Worm (Caenorhabditis elegans) whole organism, young adult: Measurements from ENCODE around the gene vps-29.
A peak's percentile ranks its signal among the peaks of the same experiment; 100 is the strongest.

Source experiments
- B0261.1 ChIP-seq: sonication (generic microtip); optimal IDR thresholded peaks from 2 replicates; lab custom pipeline; 2016; ENCODE audit warnings: mild to moderate bottlenecking, missing genetic modification characterization, moderate library complexity, missing compliant biosample characterization
- F52B5.7 ChIP-seq: sonication (generic microtip); optimal IDR thresholded peaks from 2 replicates; lab custom pipeline; 2016; ENCODE audit warnings: mild to moderate bottlenecking, missing genetic modification characterization, missing compliant biosample characterization
- T26A5.8 ChIP-seq: sonication (generic microtip); optimal IDR thresholded peaks from 2 replicates; lab custom pipeline; 2016; ENCODE audit warnings: missing genetic modification characterization, missing compliant biosample characterization
- Y53F4B.3 ChIP-seq: fragments of 200-800 bp; sonication (Bioruptor generic); IDR thresholded peaks from 2 replicates; pipeline ENCODE4 v1.3.6; 2022; ENCODE audit warnings: missing genetic modification reagents, missing genetic modification characterization, missing compliant biosample characterization
- Y53G8AR.9 ChIP-seq: fragments of 200-800 bp; sonication (Bioruptor generic); conservative IDR thresholded peaks from 2 replicates; pipeline ENCODE4 v1.3.6; 2022; ENCODE audit warnings: missing genetic modification reagents, missing genetic modification characterization, missing compliant biosample characterization
- Y79H2A.3 ChIP-seq: fragments of 200-800 bp; sonication (Bioruptor generic); conservative IDR thresholded peaks from 2 replicates; pipeline ENCODE4 v1.3.6; 2022; ENCODE audit warnings: missing genetic modification reagents, missing genetic modification characterization, missing compliant biosample characterization
- Y95B8A.8 ChIP-seq: fragments of 200-800 bp; sonication (Bioruptor generic); IDR thresholded peaks from 2 replicates; pipeline ENCODE4 v1.3.6; 2022; ENCODE audit warnings: missing genetic modification reagents, missing genetic modification characterization, missing compliant biosample characterization
- ZK185.1 ChIP-seq: sonication (generic microtip); optimal IDR thresholded peaks from 2 replicates; lab custom pipeline; 2016; ENCODE audit warnings: mild to moderate bottlenecking, missing genetic modification characterization, missing compliant biosample characterization; ENCODE audit not compliant: poor library complexity, severe bottlenecking
- attf-3 ChIP-seq: fragments of 200-800 bp; sonication (Bioruptor generic); conservative IDR thresholded peaks from 2 replicates; pipeline ENCODE4 v1.3.6; 2022; ENCODE audit warnings: missing genetic modification reagents, missing genetic modification characterization, missing compliant biosample characterization
- attf-6 ChIP-seq: fragments of 200-800 bp; sonication (Bioruptor generic); IDR thresholded peaks from 2 replicates; pipeline ENCODE4 v1.3.6; 2022; ENCODE audit warnings: missing genetic modification reagents, missing genetic modification characterization, missing compliant biosample characterization
- bed-2 ChIP-seq: fragments of 200-800 bp; sonication (Bioruptor generic); IDR thresholded peaks from 2 replicates; pipeline ENCODE4 v1.3.6; 2022; ENCODE audit warnings: missing genetic modification reagents, missing genetic modification characterization, missing compliant biosample characterization
- cebp-1 ChIP-seq, 2 experiments: fragments of 200-800 bp in 1 of 2; sonication (Bioruptor generic) in 1 of 2; sonication (generic microtip) in 1 of 2; IDR thresholded peaks in 1 of 2; optimal IDR thresholded peaks in 1 of 2; 2 replicates each; pipeline versions ENCODE4 v1.3.6 to Lab custom; 2017 to 2022; ENCODE audit warnings: missing compliant biosample characterization in 2 of 2, missing genetic modification characterization in 2 of 2, mild to moderate bottlenecking in 1 of 2, missing genetic modification reagents in 1 of 2, moderate library complexity in 1 of 2
- ceh-27 ChIP-seq: fragments of 200-800 bp; sonication (Bioruptor generic); optimal IDR thresholded peaks from 2 replicates; lab custom pipeline; 2018; ENCODE audit warnings: mild to moderate bottlenecking, missing genetic modification characterization, moderate library complexity, missing compliant biosample characterization
- ceh-40 ChIP-seq: fragments of 200-800 bp; sonication (Bioruptor generic); IDR thresholded peaks from 2 replicates; pipeline ENCODE4 v1.3.6; 2022; ENCODE audit warnings: missing genetic modification characterization, missing compliant biosample characterization
- chd-7 ChIP-seq: sonication (generic microtip); optimal IDR thresholded peaks from 2 replicates; lab custom pipeline; 2016; ENCODE audit warnings: mild to moderate bottlenecking, missing genetic modification characterization, moderate library complexity, missing compliant biosample characterization
- dox-1 ChIP-seq: fragments of 200-800 bp; sonication (Bioruptor generic); IDR thresholded peaks from 2 replicates; pipeline ENCODE4 v1.3.6; 2022; ENCODE audit warnings: missing genetic modification reagents, missing genetic modification characterization, missing compliant biosample characterization
- dpl-1 ChIP-seq: fragments of 150-350 bp; optimal IDR thresholded peaks from 2 replicates; lab custom pipeline; 2014; ENCODE audit warnings: missing biosample characterization, missing genetic modification reagents, missing genetic modification characterization
- efl-1 ChIP-seq: fragments of 150-350 bp; optimal IDR thresholded peaks from 2 replicates; lab custom pipeline; 2014; ENCODE audit warnings: missing biosample characterization, missing genetic modification reagents, missing genetic modification characterization
- egl-18 ChIP-seq: fragments of 200-800 bp; sonication (Bioruptor generic); IDR thresholded peaks from 2 replicates; pipeline ENCODE4 v1.3.6; 2022; ENCODE audit warnings: missing genetic modification reagents, missing genetic modification characterization, missing compliant biosample characterization
- egrh-3 ChIP-seq: fragments of 200-800 bp; sonication (Bioruptor generic); IDR thresholded peaks from 2 replicates; pipeline ENCODE4 v1.3.6; 2022; ENCODE audit warnings: missing genetic modification reagents, missing genetic modification characterization, missing compliant biosample characterization
- ekl-4 ChIP-seq: fragments of 200-800 bp; sonication (Bioruptor generic); IDR thresholded peaks from 2 replicates; pipeline ENCODE4 v1.3.6; 2022; ENCODE audit warnings: missing genetic modification reagents, missing genetic modification characterization, missing compliant biosample characterization
- hmg-1.2 ChIP-seq: fragments of 200-800 bp; sonication (Bioruptor generic); IDR thresholded peaks from 2 replicates; pipeline ENCODE4 v1.3.6; 2022; ENCODE audit warnings: missing genetic modification reagents, missing genetic modification characterization, missing compliant biosample characterization
- hmg-20 ChIP-seq: fragments of 200-800 bp; sonication (Bioruptor generic); IDR thresholded peaks from 2 replicates; pipeline ENCODE4 v1.3.6; 2022; ENCODE audit warnings: missing genetic modification reagents, missing genetic modification characterization, missing compliant biosample characterization
- lin-26 ChIP-seq: fragments of 200-800 bp; sonication (Bioruptor generic); IDR thresholded peaks from 2 replicates; pipeline ENCODE4 v1.3.6; 2022; ENCODE audit warnings: missing genetic modification reagents, missing genetic modification characterization, missing compliant biosample characterization
- lin-35 ChIP-seq, 3 experiments: fragments of 150-350 bp in 2 of 3; sonication (generic microtip) in 1 of 3; optimal IDR thresholded peaks; 2 replicates each; lab custom pipeline; 2014 to 2018; ENCODE audit warnings: missing biosample characterization in 3 of 3, missing genetic modification characterization in 3 of 3, missing genetic modification reagents in 3 of 3
- lin-40 ChIP-seq: sonication (generic microtip); optimal IDR thresholded peaks from 2 replicates; lab custom pipeline; 2016; ENCODE audit warnings: missing genetic modification characterization, mild to moderate bottlenecking, missing compliant biosample characterization, missing genotype, missing genetic modification reagents
- madf-3 ChIP-seq: fragments of 200-800 bp; sonication (Bioruptor generic); IDR thresholded peaks from 2 replicates; pipeline ENCODE4 v1.3.6; 2022; ENCODE audit warnings: missing genetic modification reagents, missing genetic modification characterization, missing compliant biosample characterization
- madf-6 ChIP-seq: fragments of 200-800 bp; sonication (Bioruptor generic); IDR thresholded peaks from 2 replicates; pipeline ENCODE4 v1.3.6; 2022; ENCODE audit warnings: missing genetic modification reagents, missing genetic modification characterization, missing compliant biosample characterization
- nfya-1 ChIP-seq: sonication (generic microtip); optimal IDR thresholded peaks from 2 replicates; lab custom pipeline; 2017; ENCODE audit warnings: antibody characterized with exemption, missing compliant biosample characterization, missing genetic modification characterization, borderline replicate concordance; ENCODE audit not compliant: insufficient read depth
- nfyb-1 ChIP-seq: fragments of 200-800 bp; sonication (Bioruptor generic); IDR thresholded peaks from 2 replicates; pipeline ENCODE4 v1.3.6; 2022; ENCODE audit warnings: missing genetic modification reagents, missing genetic modification characterization, missing compliant biosample characterization
- nhr-120 ChIP-seq: fragments of 200-800 bp; sonication (Bioruptor generic); IDR thresholded peaks from 2 replicates; pipeline ENCODE4 v1.3.6; 2022; ENCODE audit warnings: missing genetic modification characterization, missing compliant biosample characterization
- nhr-27 ChIP-seq: fragments of 200-800 bp; sonication (Bioruptor generic); optimal IDR thresholded peaks from 2 replicates; lab custom pipeline; 2018; ENCODE audit warnings: mild to moderate bottlenecking, missing genetic modification characterization, moderate library complexity, missing compliant biosample characterization
- rec-8 ChIP-seq, 2 experiments: sonication (generic microtip); optimal IDR thresholded peaks; 2 replicates each; lab custom pipeline; 2016; ENCODE audit warnings: mild to moderate bottlenecking in 2 of 2, missing genetic modification characterization in 2 of 2, missing genetic modification reagents in 2 of 2, missing genotype in 2 of 2, missing biosample characterization in 1 of 2, missing compliant biosample characterization in 1 of 2, moderate library complexity in 1 of 2
- rpc-1 ChIP-seq, 2 experiments: fragments of 150-350 bp in 1 of 2; sonication (generic microtip) in 1 of 2; optimal IDR thresholded peaks; 2 replicates each; lab custom pipeline; 2014 to 2018; ENCODE audit warnings: missing biosample characterization in 1 of 2, missing genetic modification characterization in 1 of 2, missing genetic modification reagents in 1 of 2, missing genotype in 1 of 2
- snpc-1.1 ChIP-seq: sonication (generic microtip); optimal IDR thresholded peaks from 2 replicates; lab custom pipeline; 2017; ENCODE audit warnings: missing genetic modification characterization, mild to moderate bottlenecking, missing compliant biosample characterization, antibody characterized with exemption, moderate library complexity, missing genotype, missing genetic modification reagents; ENCODE audit not compliant: insufficient read depth
- snpc-1.3 ChIP-seq: sonication (generic microtip); optimal IDR thresholded peaks from 2 replicates; lab custom pipeline; 2017; ENCODE audit warnings: missing genetic modification characterization, mild to moderate bottlenecking, missing compliant biosample characterization, antibody characterized with exemption, moderate library complexity, missing genotype, missing genetic modification reagents; ENCODE audit not compliant: insufficient read depth
- snpc-3.4 ChIP-seq: sonication (generic microtip); optimal IDR thresholded peaks from 2 replicates; lab custom pipeline; 2017; ENCODE audit warnings: missing genetic modification characterization, mild to moderate bottlenecking, missing compliant biosample characterization, antibody characterized with exemption, moderate library complexity, missing genotype, missing genetic modification reagents
- somi-1 ChIP-seq: fragments of 200-800 bp; sonication (Bioruptor generic); optimal IDR thresholded peaks from 2 replicates; lab custom pipeline; 2018; ENCODE audit warnings: mild to moderate bottlenecking, missing genetic modification characterization, missing compliant biosample characterization
- zfh-2 ChIP-seq: fragments of 200-800 bp; sonication (Bioruptor generic); conservative IDR thresholded peaks from 2 replicates; pipeline ENCODE4 v1.3.6; 2022; ENCODE audit warnings: missing genetic modification reagents, missing genetic modification characterization, missing compliant biosample characterization
- zim-3 ChIP-seq: sonication (generic microtip); optimal IDR thresholded peaks from 2 replicates; lab custom pipeline; 2017; ENCODE audit warnings: mild to moderate bottlenecking, missing genetic modification characterization, moderate library complexity, missing compliant biosample characterization
- ztf-22 ChIP-seq: fragments of 200-800 bp; sonication (Bioruptor generic); optimal IDR thresholded peaks from 2 replicates; lab custom pipeline; 2018; ENCODE audit warnings: mild to moderate bottlenecking, missing genetic modification characterization, moderate library complexity, missing compliant biosample characterization
- ztf-25 ChIP-seq: fragments of 200-800 bp; sonication (Bioruptor generic); IDR thresholded peaks from 2 replicates; pipeline ENCODE4 v1.3.6; 2022; ENCODE audit warnings: missing genetic modification reagents, missing genetic modification characterization, missing compliant biosample characterization
- ztf-6 ChIP-seq: fragments of 200-800 bp; sonication (Bioruptor generic); IDR thresholded peaks from 2 replicates; pipeline ENCODE4 v1.3.6; 2022; ENCODE audit warnings: missing genetic modification reagents, missing genetic modification characterization, missing compliant biosample characterization

Gene vps-29

DNA sequence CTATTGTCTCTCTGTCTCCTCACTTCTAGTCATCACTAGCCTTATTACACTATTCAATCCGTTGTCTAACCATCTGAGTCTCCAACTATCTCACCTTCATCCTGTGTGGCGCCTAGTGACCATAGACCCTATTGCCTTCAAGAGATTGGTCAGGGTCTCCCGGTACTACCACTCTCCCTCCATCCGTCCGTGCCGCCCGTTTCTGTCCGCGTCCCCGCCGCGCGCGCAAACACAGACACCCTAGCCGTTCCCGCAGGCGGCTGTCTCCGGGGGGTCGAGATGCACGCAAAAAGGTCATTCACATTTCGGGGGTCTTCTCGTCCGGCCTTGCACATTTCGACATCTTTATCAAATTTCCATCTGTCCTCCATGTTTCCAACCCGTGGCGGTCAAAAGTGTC lies 18.3 kb downstream of the vps-29 start:
- TF ChIP-seq bed-2 (GFP tag; lab: Robert Waterston, UW) = 0 out of 2 replicates have a peak, but pooled peaks have one; percentile 68
- TF ChIP-seq cebp-1 (GFP tag; IDR thresholded peaks at IDR 0.05; lab: Robert Waterston, UW) = no peak
- peak; percentile 29 for TF ChIP-seq cebp-1 (tag; optimal IDR thresholded peaks at IDR 0.05; lab: Kevin White, UChicago)
- peak; percentile 66; the same call in 1 of the 2 replicates for TF ChIP-seq nfyb-1 (GFP tag; lab: Robert Waterston, UW)
- no peak for TF ChIP-seq ztf-22 (GFP tag; lab: Kevin White, UChicago)
- TF ChIP-seq egrh-3 (GFP tag; lab: Robert Waterston, UW) = peak; percentile 88
- peak; percentile 35 for TF ChIP-seq efl-1
- TF ChIP-seq egl-18 = no peak
- peak; percentile 13; the same call in 1 of the 2 replicates for TF ChIP-seq dox-1
- TF ChIP-seq madf-3 (GFP tag; lab: Robert Waterston, UW) = 0 out of 2 replicates have a peak, but pooled peaks have one; percentile 51
- peak; percentile 31; the same call in 1 of the 2 replicates for TF ChIP-seq hmg-1.2 (GFP tag; lab: Robert Waterston, UW)
- peak; percentile 23 for TF ChIP-seq chd-7
- TF ChIP-seq rec-8 (tag; optimal IDR thresholded peaks at IDR 0.05; lab: Kevin White, UChicago) = no peak
- no peak for TF ChIP-seq lin-35 (GFP tag; optimal IDR thresholded peaks at IDR 0.05; lab: Kevin White, UChicago)
- TF ChIP-seq nhr-120 (GFP tag; lab: Robert Waterston, UW) = 0 out of 2 replicates have a peak, but pooled peaks have one; percentile 57
- 0 out of 2 replicates have a peak, but pooled peaks have one; percentile 64 for TF ChIP-seq ekl-4
- peak; percentile 96 for TF ChIP-seq zfh-2 (GFP tag; lab: Robert Waterston, UW)
- no peak for TF ChIP-seq F52B5.7 (tag; lab: Kevin White, UChicago)
- 0 out of 2 replicates have a peak, but pooled peaks have one; percentile 24 for TF ChIP-seq lin-26 (GFP tag; lab: Robert Waterston, UW)
- no peak for TF ChIP-seq rpc-1 (optimal IDR thresholded peaks at IDR 0.05; lab: Kevin White, UChicago)
- no peak for TF ChIP-seq rpc-1 (tag; optimal IDR thresholded peaks at IDR 0.05; lab: Kevin White, UChicago)
- TF ChIP-seq madf-6 = peak; percentile 52; the same call in 1 of the 2 replicates

DNA sequence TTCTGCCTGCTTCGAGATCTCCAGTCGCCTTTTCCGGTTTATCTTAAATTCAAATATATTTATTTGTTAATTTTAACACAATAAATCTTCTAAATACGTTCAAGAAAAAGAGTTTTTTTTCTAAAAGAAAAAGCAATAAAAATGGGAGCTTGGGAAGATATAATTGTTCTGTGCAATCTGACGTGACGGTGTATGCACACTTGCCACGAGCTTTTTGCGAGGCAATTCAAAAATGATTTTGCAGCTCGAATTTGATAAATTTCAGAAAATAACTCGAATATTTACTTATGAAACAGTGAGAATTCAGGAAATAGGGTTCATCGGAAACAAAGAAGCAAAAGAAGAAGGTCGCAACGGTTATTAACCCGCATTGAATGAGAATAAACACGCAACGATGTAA lies 19.8 kb downstream of the vps-29 start:
- TF ChIP-seq snpc-1.1 (tag; lab: Kevin White, UChicago) (no peak), nhr-27 (no peak), rpc-1 (optimal IDR thresholded peaks at IDR 0.05; lab: Kevin White, UChicago) (no peak), rpc-1 (tag; optimal IDR thresholded peaks at IDR 0.05; lab: Kevin White, UChicago) (no peak), zim-3 (tag; lab: Kevin White, UChicago) (no peak), ceh-40 (GFP tag; lab: Robert Waterston, UW) (no peak), Y53F4B.3 (no peak), B0261.1 (no peak), hmg-1.2 (GFP tag; lab: Robert Waterston, UW) (peak; percentile 12; the same call in 1 of the 2 replicates), lin-35 (GFP tag; optimal IDR thresholded peaks at IDR 0.05; lab: Kevin White, UChicago) (peak in 1 of 3 experiments; percentile 54), dpl-1 (peak; percentile 57), hmg-20 (GFP tag; lab: Robert Waterston, UW) (no peak), ztf-6 (GFP tag; lab: Robert Waterston, UW) (no peak), snpc-3.4 (tag; lab: Kevin White, UChicago) (no peak), cebp-1 (GFP tag; IDR thresholded peaks at IDR 0.05; lab: Robert Waterston, UW) (no peak), cebp-1 (tag; optimal IDR thresholded peaks at IDR 0.05; lab: Kevin White, UChicago) (no peak), lin-40 (tag; lab: Kevin White, UChicago) (no peak), lin-26 (GFP tag; lab: Robert Waterston, UW) (no peak), ZK185.1 (tag; lab: Kevin White, UChicago) (no peak), ztf-25 (GFP tag; lab: Robert Waterston, UW) (no peak), Y95B8A.8 (GFP tag; lab: Robert Waterston, UW) (no peak), Y79H2A.3 (GFP tag; lab: Robert Waterston, UW) (no peak), nfya-1 (no peak), somi-1 (GFP tag; lab: Kevin White, UChicago) (no peak), snpc-1.3 (tag; lab: Kevin White, UChicago) (no peak), attf-6 (GFP tag; lab: Robert Waterston, UW) (no peak), Y53G8AR.9 (GFP tag; lab: Robert Waterston, UW) (no peak), attf-3 (no peak), efl-1 (peak; percentile 66), ceh-27 (GFP tag; lab: Kevin White, UChicago) (no peak), T26A5.8 (tag; lab: Kevin White, UChicago) (no peak)
